Worm (Caenorhabditis elegans) whole organism, mixed stage, embryonic: ENCODE data around the gene E04D5.5.

ENCODE experiments used
- ces-1 ChIP-seq: fragments of 150-350 bp; optimal IDR thresholded peaks from 2 replicates; lab custom pipeline; 2014; ENCODE audit warnings: missing biosample characterization, missing genetic modification reagents, missing genetic modification characterization
- drap-1 ChIP-seq: fragments of 200-800 bp; sonication (Bioruptor generic); optimal IDR thresholded peaks from 3 replicates; lab custom pipeline; 2018; ENCODE audit warnings: mild to moderate bottlenecking, missing genetic modification characterization, missing compliant biosample characterization
- lin-13 ChIP-seq: fragments of 150-350 bp; optimal IDR thresholded peaks from 2 replicates; lab custom pipeline; 2014; ENCODE audit warnings: missing biosample characterization, missing genetic modification characterization
- nhr-237 ChIP-seq: fragments of 150-350 bp; optimal IDR thresholded peaks from 2 replicates; lab custom pipeline; 2014; ENCODE audit warnings: missing biosample characterization, missing genetic modification characterization
- nhr-76 ChIP-seq: sonication (generic microtip); optimal IDR thresholded peaks from 2 replicates; lab custom pipeline; 2017; ENCODE audit warnings: missing biosample characterization, missing genetic modification characterization
- snpc-4 ChIP-seq: fragments of 150-350 bp; optimal IDR thresholded peaks from 2 replicates; lab custom pipeline; 2014; ENCODE audit warnings: missing biosample characterization, missing genetic modification characterization
- tbx-8 ChIP-seq: fragments of 200-800 bp; sonication (Bioruptor generic); optimal IDR thresholded peaks from 2 replicates; lab custom pipeline; 2018; ENCODE audit warnings: mild to moderate bottlenecking, missing genetic modification characterization, moderate library complexity, missing compliant biosample characterization
- zip-8 ChIP-seq: fragments of 150-350 bp; optimal IDR thresholded peaks from 2 replicates; lab custom pipeline; 2014; ENCODE audit warnings: missing biosample characterization, missing genetic modification characterization
- ztf-11 ChIP-seq: fragments of 150-350 bp; optimal IDR thresholded peaks from 2 replicates; lab custom pipeline; 2014; ENCODE audit warnings: missing biosample characterization, missing genetic modification characterization

DNA sequence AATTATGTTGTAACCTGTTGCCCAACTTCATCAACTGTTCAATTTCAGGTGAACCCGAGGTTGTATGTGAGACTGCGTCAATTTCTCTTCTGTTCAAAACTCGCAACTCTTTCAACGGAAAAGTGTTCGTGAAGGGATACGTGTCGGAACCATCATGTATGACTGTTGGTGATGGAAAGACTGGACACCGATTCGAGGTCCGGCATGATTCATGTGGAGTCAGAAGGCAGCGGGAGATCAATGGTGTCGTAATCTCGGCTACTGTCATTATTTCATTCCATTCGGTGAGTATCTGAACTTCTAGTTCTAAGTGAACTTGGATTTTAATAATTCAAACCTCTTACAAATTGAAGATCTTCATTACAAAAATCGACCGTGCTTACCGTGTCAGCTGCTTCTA, 26.8 kb downstream of the E04D5.5 start:
- TF ChIP-seq nhr-237 (tag; lab: Kevin White, UChicago) (no peak), lin-13 (tag; lab: Kevin White, UChicago) (no peak), ces-1 (GFP tag; lab: Kevin White, UChicago) (no peak), tbx-8 (GFP tag; lab: Kevin White, UChicago) (no peak), zip-8 (no peak), snpc-4 (tag; lab: Kevin White, UChicago) (no peak), drap-1 (no peak), ztf-11 (tag; lab: Kevin White, UChicago) (no peak), nhr-76 (no peak)
